Worm (Caenorhabditis elegans): Measurements from ENCODE around the gene T01B10.5.

DNA sequence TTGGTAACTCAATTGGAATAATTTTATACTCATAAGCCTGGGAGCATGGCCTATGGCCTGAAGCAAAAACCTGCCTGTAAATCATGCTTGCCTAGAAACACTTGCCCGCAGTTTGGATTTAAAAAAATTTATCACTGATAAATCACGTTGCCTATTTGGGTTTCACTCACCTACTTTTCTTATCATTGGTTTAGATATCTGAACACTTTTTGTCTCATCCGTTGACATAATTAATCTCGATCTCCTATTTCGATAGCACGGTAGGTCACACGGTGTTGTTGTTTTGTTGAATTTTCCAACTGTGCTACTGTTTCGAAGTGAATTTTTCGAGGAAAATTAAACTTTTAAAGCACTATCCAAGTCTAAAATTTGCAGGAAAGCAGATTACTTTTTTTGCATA is 11.9 kb downstream of the T01B10.5 start:
- TF ChIP-seq lin-39 (tag; optimal IDR thresholded peaks at IDR 0.05) (no peak), nhr-76 (tag; optimal IDR thresholded peaks at IDR 0.05) (no peak), ZK546.5 (tag; optimal IDR thresholded peaks at IDR 0.05) (no peak), R02D3.7 (tag; optimal IDR thresholded peaks at IDR 0.05) (no peak), aly-2 (tag; optimal IDR thresholded peaks at IDR 0.05) (no peak), snpc-4 (tag; optimal IDR thresholded peaks at IDR 0.05) (no peak), nhr-25 (tag; optimal IDR thresholded peaks at IDR 0.05) (no peak), daf-12 (tag; optimal IDR thresholded peaks at IDR 0.05) (no peak), nhr-12 (tag; optimal IDR thresholded peaks at IDR 0.05) (no peak), nhr-67 (tag; optimal IDR thresholded peaks at IDR 0.05) (no peak), ztf-11 (tag; optimal IDR thresholded peaks at IDR 0.05) (no peak), nhr-77 (tag; optimal IDR thresholded peaks at IDR 0.05) (no peak), nhr-28 (tag; optimal IDR thresholded peaks at IDR 0.05) (no peak), nhr-11 (tag; optimal IDR thresholded peaks at IDR 0.05) (no peak)
